Fruit fly (Drosophila melanogaster) whole organism, wandering third instar larva: ENCODE measurements around the gene CG43362.

Experiments used
- Dfd ChIP-seq: fragments of >200 bp; optimal IDR thresholded peaks from 2 replicates; lab custom pipeline; 2017; ENCODE audit warnings: missing biosample characterization, missing genetic modification characterization
- HLH106 ChIP-seq: fragments of 200-800 bp; optimal IDR thresholded peaks from 3 replicates; lab custom pipeline; 2019; ENCODE audit warnings: missing biosample characterization, mild to moderate bottlenecking, missing genetic modification characterization, moderate library complexity
- Hr78 ChIP-seq: fragments of >200 bp; optimal IDR thresholded peaks from 2 replicates; lab custom pipeline; 2017; ENCODE audit warnings: missing biosample characterization, missing genetic modification characterization
- Myc ChIP-seq: fragments of >200 bp; optimal IDR thresholded peaks from 2 replicates; lab custom pipeline; 2017
- Sp1 ChIP-seq: fragments of 200-800 bp; sonication (Bioruptor generic); optimal IDR thresholded peaks from 3 replicates; lab custom pipeline; 2019; ENCODE audit warnings: missing biosample characterization, mild to moderate bottlenecking, missing genetic modification characterization, moderate library complexity
- brk ChIP-seq: fragments of 200-800 bp; sonication (Bioruptor generic); optimal IDR thresholded peaks from 2 replicates; lab custom pipeline; 2016; ENCODE audit warnings: missing biosample characterization, mild to moderate bottlenecking, missing genetic modification characterization
- h ChIP-seq: fragments of 200-800 bp; sonication (Bioruptor generic); optimal IDR thresholded peaks from 3 replicates; lab custom pipeline; 2016; ENCODE audit warnings: missing biosample characterization, mild to moderate bottlenecking, missing genetic modification characterization
- jim ChIP-seq: fragments of 175-275, 200-325 bp; sonication (Bioruptor generic); optimal IDR thresholded peaks from 2 replicates; lab custom pipeline; 2016; ENCODE audit warnings: missing biosample characterization, mild to moderate bottlenecking, missing genetic modification characterization
- lola ChIP-seq: fragments of >200 bp; optimal IDR thresholded peaks from 2 replicates; lab custom pipeline; 2017; ENCODE audit warnings: missing biosample characterization, missing genetic modification characterization
- psq ChIP-seq: fragments of 200-800 bp; sonication (Bioruptor generic); optimal IDR thresholded peaks from 3 replicates; lab custom pipeline; 2017; ENCODE audit warnings: missing biosample characterization, mild to moderate bottlenecking, missing genetic modification characterization, moderate library complexity
- usp ChIP-seq: fragments of >200 bp; optimal IDR thresholded peaks from 2 replicates; lab custom pipeline; 2017; ENCODE audit warnings: missing biosample characterization, missing genetic modification characterization

DNA sequence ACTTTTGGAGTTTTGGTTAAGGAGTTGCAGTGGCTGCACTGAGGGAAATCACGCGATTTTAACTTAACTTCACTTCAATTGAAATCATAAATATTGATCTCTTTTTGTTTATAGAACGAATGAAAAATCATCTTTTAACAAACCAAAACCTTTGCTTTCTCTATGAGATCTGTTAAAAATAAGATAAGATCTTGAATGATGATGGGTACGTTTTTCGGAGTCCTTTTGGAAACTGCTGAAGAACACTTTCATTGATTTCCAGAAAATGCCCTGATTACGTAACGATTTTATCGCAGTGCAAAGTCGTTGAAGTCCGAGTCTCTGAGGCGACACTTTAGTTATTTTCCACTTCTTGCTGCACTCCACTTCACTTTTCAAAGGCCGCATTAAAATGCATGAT is 21.0 kb upstream of the CG43362 start:
- peak; percentile 90 for TF ChIP-seq h (GFP tag; lab: Kevin White, UChicago)
- TF ChIP-seq brk (GFP tag; lab: Kevin White, UChicago): peak; percentile 61
- no peak for TF ChIP-seq Hr78 (GFP tag; lab: Kevin White, UChicago)
- peak; percentile 92 for TF ChIP-seq Sp1 (GFP tag; lab: Kevin White, UChicago)
- no peak for TF ChIP-seq Myc
- no peak for TF ChIP-seq jim (GFP tag; lab: Kevin White, UChicago)
- no peak for TF ChIP-seq lola (GFP tag; lab: Kevin White, UChicago)
- TF ChIP-seq HLH106 (tag; lab: Kevin White, UChicago): peak; percentile 92
- TF ChIP-seq psq: peak; percentile 83
- TF ChIP-seq Dfd (GFP tag; lab: Kevin White, UChicago): no peak
- no peak for TF ChIP-seq usp (GFP tag; lab: Kevin White, UChicago)
